Worm (Caenorhabditis elegans) whole organism, midembryonic: ENCODE measurements around the gene wht-2.

Experiments
- T22C8.4 ChIP-seq: fragments of 200-800 bp; sonication (Bioruptor generic); IDR thresholded peaks from 2 replicates; pipeline ENCODE4 v1.3.6; 2022; ENCODE audit warnings: missing genetic modification characterization, missing compliant biosample characterization
- cog-1 ChIP-seq: sonication (generic microtip); optimal IDR thresholded peaks from 2 replicates; lab custom pipeline; 2016; ENCODE audit warnings: missing genetic modification characterization, missing compliant biosample characterization
- flt-1 ChIP-seq: fragments of 200-800 bp; sonication (Bioruptor generic); IDR thresholded peaks from 2 replicates; pipeline ENCODE4 v1.3.6; 2022; ENCODE audit warnings: missing genetic modification characterization, missing compliant biosample characterization
- klf-2 ChIP-seq: fragments of 200-800 bp; sonication (Bioruptor generic); conservative IDR thresholded peaks from 2 replicates; pipeline ENCODE4 v1.3.6; 2022; ENCODE audit warnings: missing genetic modification reagents, missing genetic modification characterization, missing compliant biosample characterization
- med-1 ChIP-seq: sonication (generic microtip); optimal IDR thresholded peaks from 2 replicates; lab custom pipeline; 2017; ENCODE audit warnings: missing genetic modification characterization, mild to moderate bottlenecking, missing compliant biosample characterization, antibody characterized with exemption, missing genetic modification reagents; ENCODE audit not compliant: insufficient read depth
- ref-1 ChIP-seq: fragments of 200-800 bp; sonication (Bioruptor generic); conservative IDR thresholded peaks from 2 replicates; pipeline ENCODE4 v1.3.6; 2022; ENCODE audit warnings: missing genetic modification reagents, missing genetic modification characterization, missing compliant biosample characterization
- tab-1 ChIP-seq: fragments of 200-800 bp; sonication (Bioruptor generic); IDR thresholded peaks from 2 replicates; pipeline ENCODE4 v1.3.6; 2022; ENCODE audit warnings: missing genetic modification characterization, missing compliant biosample characterization
- ztf-23 ChIP-seq: fragments of 200-800 bp; sonication (Bioruptor generic); IDR thresholded peaks from 2 replicates; pipeline ENCODE4 v1.3.6; 2022; ENCODE audit warnings: missing genetic modification reagents, missing genetic modification characterization, missing compliant biosample characterization
- ztf-29 ChIP-seq: fragments of 200-800 bp; sonication (Bioruptor generic); IDR thresholded peaks from 2 replicates; pipeline ENCODE4 v1.3.6; 2022; ENCODE audit warnings: missing genetic modification reagents, missing genetic modification characterization, missing compliant biosample characterization

The wht-2 gene

ce11 chrIV:11479095-11479494 is 8.9 kb downstream of the wht-2 start, which contains the start of gene catp-8:
Gene catp-8, minus strand, starts transcription at chrIV:11479251.
- TF ChIP-seq ztf-23 (GFP tag; lab: Robert Waterston, UW) (no peak), ztf-29 (GFP tag; lab: Robert Waterston, UW) (no peak), tab-1 (no peak), T22C8.4 (no peak), ref-1 (GFP tag; lab: Robert Waterston, UW) (no peak), flt-1 (GFP tag; lab: Robert Waterston, UW) (no peak), med-1 (no peak)

- TF ChIP-seq ref-1 (GFP tag; lab: Robert Waterston, UW) = no peak
- peak; percentile 16 for TF ChIP-seq cog-1 (tag; lab: Kevin White, UChicago)
Measured at ce11 chrIV:11480027-11480896, 10.0 kb downstream of the wht-2 start, which contains the start of the genes mbf-1 and nse-4. Gene mbf-1, minus strand, starts transcription at chrIV:11480369. Gene nse-4, plus strand, starts transcription at chrIV:11480846.

ce11 chrIV:11486859-11487258 is 16.6 kb downstream of the wht-2 start:
- TF ChIP-seq klf-2 (GFP tag; lab: Robert Waterston, UW) (no peak), ref-1 (GFP tag; lab: Robert Waterston, UW) (no peak), ztf-29 (GFP tag; lab: Robert Waterston, UW) (no peak), cog-1 (tag; lab: Kevin White, UChicago) (no peak), flt-1 (GFP tag; lab: Robert Waterston, UW) (no peak), tab-1 (no peak), T22C8.4 (no peak), med-1 (no peak), ztf-23 (GFP tag; lab: Robert Waterston, UW) (no peak)

- TF ChIP-seq T22C8.4 = no peak
- TF ChIP-seq ref-1 (GFP tag; lab: Robert Waterston, UW) = no peak
- TF ChIP-seq ztf-29 (GFP tag; lab: Robert Waterston, UW) = no peak
- no peak for TF ChIP-seq klf-2 (GFP tag; lab: Robert Waterston, UW)
- no peak for TF ChIP-seq tab-1
- TF ChIP-seq flt-1 (GFP tag; lab: Robert Waterston, UW) = no peak
- TF ChIP-seq med-1 = no peak
- TF ChIP-seq cog-1 (tag; lab: Kevin White, UChicago) = no peak
- no peak for TF ChIP-seq ztf-23 (GFP tag; lab: Robert Waterston, UW)
Measured at ce11 chrIV:11487889-11488556, 17.8 kb downstream of the wht-2 start.

- TF ChIP-seq ztf-29 (GFP tag; lab: Robert Waterston, UW) (no peak), klf-2 (GFP tag; lab: Robert Waterston, UW) (no peak), flt-1 (GFP tag; lab: Robert Waterston, UW) (no peak), tab-1 (no peak), med-1 (no peak), T22C8.4 (no peak), ref-1 (GFP tag; lab: Robert Waterston, UW) (no peak), ztf-23 (GFP tag; lab: Robert Waterston, UW) (no peak), cog-1 (tag; lab: Kevin White, UChicago) (no peak)
Measured at ce11 chrIV:11489077-11489476, 18.8 kb downstream of the wht-2 start.

- TF ChIP-seq T22C8.4 = no peak
- no peak for TF ChIP-seq flt-1 (GFP tag; lab: Robert Waterston, UW)
- no peak for TF ChIP-seq ztf-29 (GFP tag; lab: Robert Waterston, UW)
- TF ChIP-seq tab-1 = no peak
- no peak for TF ChIP-seq ref-1 (GFP tag; lab: Robert Waterston, UW)
- TF ChIP-seq klf-2 (GFP tag; lab: Robert Waterston, UW) = no peak
Measured at ce11 chrIV:11489610-11490339, 19.5 kb downstream of the wht-2 start.

- TF ChIP-seq ref-1 (GFP tag; lab: Robert Waterston, UW) (no peak), ztf-23 (GFP tag; lab: Robert Waterston, UW) (no peak), flt-1 (GFP tag; lab: Robert Waterston, UW) (no peak)
Measured at ce11 chrIV:11491422-11491821, 21.2 kb downstream of the wht-2 start.

ce11 chrIV:11492345-11492744 is 22.1 kb downstream of the wht-2 start:
- TF ChIP-seq T22C8.4 (no peak), tab-1 (no peak), cog-1 (tag; lab: Kevin White, UChicago) (no peak), ztf-29 (GFP tag; lab: Robert Waterston, UW) (no peak), ref-1 (GFP tag; lab: Robert Waterston, UW) (no peak), klf-2 (GFP tag; lab: Robert Waterston, UW) (no peak), ztf-23 (GFP tag; lab: Robert Waterston, UW) (no peak), med-1 (no peak), flt-1 (GFP tag; lab: Robert Waterston, UW) (no peak)

ce11 chrIV:11493899-11494298 is 23.7 kb downstream of the wht-2 start:
- TF ChIP-seq flt-1 (GFP tag; lab: Robert Waterston, UW) = no peak
- TF ChIP-seq tab-1 = no peak
- no peak for TF ChIP-seq cog-1 (tag; lab: Kevin White, UChicago)
- TF ChIP-seq ref-1 (GFP tag; lab: Robert Waterston, UW) = no peak
- no peak for TF ChIP-seq ztf-23 (GFP tag; lab: Robert Waterston, UW)
- no peak for TF ChIP-seq T22C8.4
- TF ChIP-seq ztf-29 (GFP tag; lab: Robert Waterston, UW) = no peak
- no peak for TF ChIP-seq klf-2 (GFP tag; lab: Robert Waterston, UW)
- TF ChIP-seq med-1 = no peak
